Worm (Caenorhabditis elegans): ENCODE measurements around the gene sym-2.

- TF ChIP-seq ceh-82 (tag; optimal IDR thresholded peaks at IDR 0.05) = no peak
- no peak for TF ChIP-seq nhr-237 (tag; optimal IDR thresholded peaks at IDR 0.05)
- no peak for TF ChIP-seq nhr-11 (tag; optimal IDR thresholded peaks at IDR 0.05)
- TF ChIP-seq ZK337.2 (GFP tag; IDR thresholded peaks at IDR 0.05) = no peak
- TF ChIP-seq lin-15B (tag; optimal IDR thresholded peaks at IDR 0.05) = no peak
- no peak for TF ChIP-seq ama-1 (optimal IDR thresholded peaks at IDR 0.05)
- TF ChIP-seq snpc-4 (tag; optimal IDR thresholded peaks at IDR 0.05) = no peak
- TF ChIP-seq nhr-28 (tag; optimal IDR thresholded peaks at IDR 0.05) = no peak
Measured at ce11 chrII:9135878-9136277, 52.4 kb downstream of the sym-2 start, which contains the start of gene nlp-78.
